Fruit fly (Drosophila melanogaster) whole organism: ENCODE results near the gene miple1.

Experiments used
- EcR ChIP-seq, 2 experiments: fragments of >200 bp; optimal IDR thresholded peaks; 2 replicates each; lab custom pipeline; 2017; ENCODE audit warnings: missing biosample characterization in 2 of 2, missing genetic modification characterization in 2 of 2, missing genetic modification reagents in 2 of 2
- pan ChIP-seq: fragments of >200 bp; optimal IDR thresholded peaks from 2 replicates; lab custom pipeline; 2017
- psq ChIP-seq: fragments of >200 bp; optimal IDR thresholded peaks from 2 replicates; lab custom pipeline; 2017
- usp ChIP-seq: fragments of >200 bp; optimal IDR thresholded peaks from 2 replicates; lab custom pipeline; 2017; ENCODE audit warnings: missing biosample characterization, missing genetic modification characterization, mixed read lengths

dm6 chr3L:263500-264377, 3.4 kb upstream of the miple1 start:
- TF ChIP-seq psq (lab: Kevin White, UChicago), result no peak
- TF ChIP-seq usp (GFP tag; lab: Kevin White, UChicago), result no peak
- TF ChIP-seq EcR (GFP tag; optimal IDR thresholded peaks at IDR 0.05; lab: Kevin White, UChicago), result no peak
- no peak for TF ChIP-seq pan (lab: Kevin White, UChicago)
